Fruit fly (Drosophila melanogaster) Kc167 (cell line): ENCODE data around the gene aqz.

Source experiments
- Myc ChIP-seq: fragments of >200 bp; optimal IDR thresholded peaks from 2 replicates; lab custom pipeline; 2017; ENCODE audit warnings: missing external identifiers
- Sin3A ChIP-seq: fragments of >200 bp; optimal IDR thresholded peaks from 2 replicates; lab custom pipeline; 2018; ENCODE audit warnings: missing external identifiers
- h ChIP-seq: fragments of >200 bp; optimal IDR thresholded peaks from 3 replicates; lab custom pipeline; 2018; ENCODE audit warnings: missing external identifiers

DNA sequence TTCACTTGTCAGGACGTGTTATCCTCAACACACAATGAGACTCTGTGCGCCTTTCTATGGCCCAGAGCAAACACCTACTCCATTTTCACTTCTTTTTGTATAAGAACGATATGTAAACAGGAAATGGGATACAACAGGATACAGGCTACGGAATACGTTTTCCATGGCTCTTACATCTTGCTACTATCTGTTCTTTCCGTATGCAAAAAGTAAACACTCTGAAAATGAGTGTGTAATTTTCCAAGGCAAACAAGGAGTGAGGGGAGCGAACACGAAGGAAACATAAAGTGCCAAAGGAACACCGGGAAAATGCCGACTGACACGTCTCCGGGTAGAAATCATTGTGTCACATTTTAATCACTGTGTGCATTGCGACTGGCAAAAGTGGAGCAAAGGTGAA is 30.1 kb upstream of the aqz start:
- TF ChIP-seq Sin3A (lab: Kevin White, UChicago) (no peak), h (no peak), Myc (lab: Kevin White, UChicago) (no peak)
